Worm (Caenorhabditis elegans) whole organism, young adult: ENCODE results near the gene F20D12.12.

Source experiments
- B0019.2 ChIP-seq: fragments of 200-800 bp; sonication (Bioruptor generic); conservative IDR thresholded peaks from 2 replicates; pipeline ENCODE4 v1.3.6; 2022; ENCODE audit warnings: missing genetic modification reagents, missing genetic modification characterization, missing compliant biosample characterization
- B0261.1 ChIP-seq: sonication (generic microtip); optimal IDR thresholded peaks from 2 replicates; lab custom pipeline; 2016; ENCODE audit warnings: mild to moderate bottlenecking, missing genetic modification characterization, moderate library complexity, missing compliant biosample characterization
- D2030.7 ChIP-seq: fragments of 200-800 bp; sonication (Bioruptor generic); IDR thresholded peaks from 2 replicates; pipeline ENCODE4 v1.3.6; 2022; ENCODE audit warnings: missing genetic modification reagents, missing genetic modification characterization, missing compliant biosample characterization
- F10E7.11 ChIP-seq: sonication (generic microtip); optimal IDR thresholded peaks from 2 replicates; lab custom pipeline; 2017; ENCODE audit warnings: mild to moderate bottlenecking, missing genetic modification characterization, moderate library complexity, missing compliant biosample characterization
- Y79H2A.3 ChIP-seq: fragments of 200-800 bp; sonication (Bioruptor generic); conservative IDR thresholded peaks from 2 replicates; pipeline ENCODE4 v1.3.6; 2022; ENCODE audit warnings: missing genetic modification reagents, missing genetic modification characterization, missing compliant biosample characterization
- atf-7 ChIP-seq: sonication (generic microtip); optimal IDR thresholded peaks from 2 replicates; lab custom pipeline; 2017; ENCODE audit warnings: mild to moderate bottlenecking, missing genetic modification characterization, missing compliant biosample characterization
- attf-3 ChIP-seq: fragments of 200-800 bp; sonication (Bioruptor generic); conservative IDR thresholded peaks from 2 replicates; pipeline ENCODE4 v1.3.6; 2022; ENCODE audit warnings: missing genetic modification reagents, missing genetic modification characterization, missing compliant biosample characterization
- bed-1 ChIP-seq: fragments of 200-800 bp; sonication (Bioruptor generic); IDR thresholded peaks from 2 replicates; pipeline ENCODE4 v1.3.6; 2022; ENCODE audit warnings: missing genetic modification reagents, missing genetic modification characterization, missing compliant biosample characterization
- bed-2 ChIP-seq: fragments of 200-800 bp; sonication (Bioruptor generic); IDR thresholded peaks from 2 replicates; pipeline ENCODE4 v1.3.6; 2022; ENCODE audit warnings: missing genetic modification reagents, missing genetic modification characterization, missing compliant biosample characterization
- cebp-1 ChIP-seq, 2 experiments: fragments of 200-800 bp in 1 of 2; sonication (Bioruptor generic) in 1 of 2; sonication (generic microtip) in 1 of 2; IDR thresholded peaks in 1 of 2; optimal IDR thresholded peaks in 1 of 2; 2 replicates each; pipeline versions ENCODE4 v1.3.6 to Lab custom; 2017 to 2022; ENCODE audit warnings: missing compliant biosample characterization in 2 of 2, missing genetic modification characterization in 2 of 2, mild to moderate bottlenecking in 1 of 2, missing genetic modification reagents in 1 of 2, moderate library complexity in 1 of 2
- ceh-58 ChIP-seq: fragments of 200-800 bp; sonication (Bioruptor generic); IDR thresholded peaks from 2 replicates; pipeline ENCODE4 v1.3.6; 2022; ENCODE audit warnings: missing genetic modification characterization, missing compliant biosample characterization
- ceh-91 ChIP-seq: fragments of 200-800 bp; sonication (Bioruptor generic); IDR thresholded peaks from 2 replicates; pipeline ENCODE4 v1.3.6; 2022; ENCODE audit warnings: missing genetic modification reagents, missing genetic modification characterization, missing compliant biosample characterization
- dox-1 ChIP-seq: fragments of 200-800 bp; sonication (Bioruptor generic); IDR thresholded peaks from 2 replicates; pipeline ENCODE4 v1.3.6; 2022; ENCODE audit warnings: missing genetic modification reagents, missing genetic modification characterization, missing compliant biosample characterization
- efl-1 ChIP-seq: fragments of 150-350 bp; optimal IDR thresholded peaks from 2 replicates; lab custom pipeline; 2014; ENCODE audit warnings: missing biosample characterization, missing genetic modification reagents, missing genetic modification characterization
- egrh-3 ChIP-seq: fragments of 200-800 bp; sonication (Bioruptor generic); IDR thresholded peaks from 2 replicates; pipeline ENCODE4 v1.3.6; 2022; ENCODE audit warnings: missing genetic modification reagents, missing genetic modification characterization, missing compliant biosample characterization
- ekl-4 ChIP-seq: fragments of 200-800 bp; sonication (Bioruptor generic); IDR thresholded peaks from 2 replicates; pipeline ENCODE4 v1.3.6; 2022; ENCODE audit warnings: missing genetic modification reagents, missing genetic modification characterization, missing compliant biosample characterization
- ets-4 ChIP-seq: fragments of 200-800 bp; sonication (Bioruptor generic); optimal IDR thresholded peaks from 2 replicates; lab custom pipeline; 2018; ENCODE audit warnings: mild to moderate bottlenecking, missing genetic modification characterization, missing compliant biosample characterization
- him-1 ChIP-seq: sonication (generic microtip); optimal IDR thresholded peaks from 2 replicates; lab custom pipeline; 2016; ENCODE audit warnings: missing genotype, missing genetic modification reagents, missing genetic modification characterization, missing compliant biosample characterization
- hlh-26 ChIP-seq: fragments of 200-800 bp; sonication (Bioruptor generic); conservative IDR thresholded peaks from 2 replicates; pipeline ENCODE4 v1.3.6; 2022; ENCODE audit warnings: missing genetic modification reagents, missing genetic modification characterization, missing compliant biosample characterization
- lin-40 ChIP-seq: sonication (generic microtip); optimal IDR thresholded peaks from 2 replicates; lab custom pipeline; 2016; ENCODE audit warnings: missing genetic modification characterization, mild to moderate bottlenecking, missing compliant biosample characterization, missing genotype, missing genetic modification reagents
- lin-54 ChIP-seq: fragments of 200-800 bp; sonication (Bioruptor generic); optimal IDR thresholded peaks from 2 replicates; lab custom pipeline; 2018; ENCODE audit warnings: mild to moderate bottlenecking, missing genetic modification characterization, missing compliant biosample characterization
- lir-1 ChIP-seq: fragments of 200-800 bp; sonication (Bioruptor generic); conservative IDR thresholded peaks from 2 replicates; pipeline ENCODE4 v1.3.6; 2022; ENCODE audit warnings: missing genetic modification reagents, missing genetic modification characterization, missing compliant biosample characterization
- lsl-1 ChIP-seq: fragments of 200-800 bp; sonication (Bioruptor generic); optimal IDR thresholded peaks from 2 replicates; lab custom pipeline; 2018; ENCODE audit warnings: mild to moderate bottlenecking, missing genetic modification characterization, moderate library complexity, missing compliant biosample characterization
- madf-6 ChIP-seq: fragments of 200-800 bp; sonication (Bioruptor generic); IDR thresholded peaks from 2 replicates; pipeline ENCODE4 v1.3.6; 2022; ENCODE audit warnings: missing genetic modification reagents, missing genetic modification characterization, missing compliant biosample characterization
- madf-8 ChIP-seq: fragments of 200-800 bp; sonication (Bioruptor generic); conservative IDR thresholded peaks from 2 replicates; pipeline ENCODE4 v1.3.6; 2022; ENCODE audit warnings: missing genetic modification reagents, missing genetic modification characterization, missing compliant biosample characterization
- mcd-1 ChIP-seq: fragments of 200-800 bp; sonication (Bioruptor generic); IDR thresholded peaks from 2 replicates; pipeline ENCODE4 v1.3.6; 2022; ENCODE audit warnings: missing genetic modification reagents, missing genetic modification characterization, missing compliant biosample characterization
- mxl-1 ChIP-seq: sonication (generic microtip); optimal IDR thresholded peaks from 2 replicates; lab custom pipeline; 2016; ENCODE audit warnings: missing genetic modification characterization, missing compliant biosample characterization
- nfyb-1 ChIP-seq: fragments of 200-800 bp; sonication (Bioruptor generic); IDR thresholded peaks from 2 replicates; pipeline ENCODE4 v1.3.6; 2022; ENCODE audit warnings: missing genetic modification reagents, missing genetic modification characterization, missing compliant biosample characterization
- nhr-80 ChIP-seq: sonication (generic microtip); optimal IDR thresholded peaks from 2 replicates; lab custom pipeline; 2016; ENCODE audit warnings: missing genetic modification characterization, missing compliant biosample characterization
- tbp1 ChIP-seq: fragments of 200-800 bp; sonication (Bioruptor generic); optimal IDR thresholded peaks from 2 replicates; lab custom pipeline; 2018; ENCODE audit warnings: mild to moderate bottlenecking, missing genetic modification characterization, missing compliant biosample characterization
- tlf-1 ChIP-seq: fragments of 200-800 bp; sonication (Bioruptor generic); optimal IDR thresholded peaks from 2 replicates; lab custom pipeline; 2018; ENCODE audit warnings: mild to moderate bottlenecking, missing genetic modification characterization, missing compliant biosample characterization
- xnd-1 ChIP-seq: sonication (generic microtip); optimal IDR thresholded peaks from 2 replicates; lab custom pipeline; 2016; ENCODE audit warnings: missing genotype, missing genetic modification reagents, missing genetic modification characterization, missing compliant biosample characterization
- ztf-26 ChIP-seq: sonication (generic microtip); optimal IDR thresholded peaks from 2 replicates; lab custom pipeline; 2017; ENCODE audit warnings: missing genetic modification characterization, missing compliant biosample characterization
- ztf-28 ChIP-seq: fragments of 200-800 bp; sonication (Bioruptor generic); IDR thresholded peaks from 2 replicates; pipeline ENCODE4 v1.3.6; 2022; ENCODE audit warnings: missing genetic modification reagents, missing genetic modification characterization, missing compliant biosample characterization
- ztf-6 ChIP-seq: fragments of 200-800 bp; sonication (Bioruptor generic); IDR thresholded peaks from 2 replicates; pipeline ENCODE4 v1.3.6; 2022; ENCODE audit warnings: missing genetic modification reagents, missing genetic modification characterization, missing compliant biosample characterization

Gene F20D12.12

DNA sequence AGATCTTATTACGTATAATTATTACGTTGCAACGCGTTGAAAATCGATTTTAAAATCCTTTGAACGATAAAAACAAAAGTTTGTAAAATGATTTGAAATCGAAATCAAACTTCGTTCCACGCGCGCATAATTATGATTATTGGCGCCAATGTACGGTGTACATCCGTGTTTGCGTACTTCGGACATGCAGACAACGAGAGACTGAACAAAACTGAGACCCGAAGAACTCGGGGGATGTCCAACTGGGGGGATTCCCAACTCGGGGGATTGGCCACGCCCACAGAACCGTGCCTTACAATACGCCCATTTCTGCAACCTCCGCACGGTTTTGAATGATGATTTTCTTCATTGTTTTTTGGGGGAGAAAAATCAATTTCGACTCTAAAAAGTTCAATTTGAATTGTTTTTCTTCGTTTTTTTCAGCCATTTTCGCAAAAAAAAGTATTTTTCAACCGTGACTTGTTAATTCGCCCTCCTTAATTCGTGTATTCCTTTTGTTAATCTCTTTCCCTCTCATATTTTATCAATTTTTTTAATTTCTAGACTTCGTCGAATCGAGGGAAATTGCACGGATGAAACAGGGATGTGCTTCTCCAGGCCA lies at the start of gene F20D12.12 (continued):
- TF ChIP-seq ceh-91 (GFP tag; lab: Robert Waterston, UW) (peak; percentile 97), cebp-1 (GFP tag; IDR thresholded peaks at IDR 0.05; lab: Robert Waterston, UW) (peak; percentile 71), cebp-1 (tag; optimal IDR thresholded peaks at IDR 0.05; lab: Kevin White, UChicago) (peak; percentile 75), efl-1 (GFP tag; lab: Kevin White, UChicago) (peak; percentile 92), nfyb-1 (peak; percentile 96), lin-40 (tag; lab: Kevin White, UChicago) (peak; percentile 71), attf-3 (GFP tag; lab: Robert Waterston, UW) (peak; percentile 88), tlf-1 (GFP tag; lab: Kevin White, UChicago) (peak; percentile 69), xnd-1 (peak; percentile 69), tbp1 (peak; percentile 59), lsl-1 (GFP tag; lab: Kevin White, UChicago) (peak; percentile 87), lin-54 (GFP tag; lab: Kevin White, UChicago) (peak; percentile 78), B0019.2 (GFP tag; lab: Robert Waterston, UW) (peak; percentile 96), ekl-4 (GFP tag; lab: Robert Waterston, UW) (peak; percentile 90), madf-8 (GFP tag; lab: Robert Waterston, UW) (peak; percentile 91), Y79H2A.3 (peak; percentile 90), bed-2 (GFP tag; lab: Robert Waterston, UW) (peak; percentile 91), him-1 (tag; lab: Kevin White, UChicago) (peak; percentile 23), dox-1 (GFP tag; lab: Robert Waterston, UW) (peak; percentile 97), egrh-3 (GFP tag; lab: Robert Waterston, UW) (peak; percentile 83), mcd-1 (GFP tag; lab: Robert Waterston, UW) (peak; percentile 88)

DNA sequence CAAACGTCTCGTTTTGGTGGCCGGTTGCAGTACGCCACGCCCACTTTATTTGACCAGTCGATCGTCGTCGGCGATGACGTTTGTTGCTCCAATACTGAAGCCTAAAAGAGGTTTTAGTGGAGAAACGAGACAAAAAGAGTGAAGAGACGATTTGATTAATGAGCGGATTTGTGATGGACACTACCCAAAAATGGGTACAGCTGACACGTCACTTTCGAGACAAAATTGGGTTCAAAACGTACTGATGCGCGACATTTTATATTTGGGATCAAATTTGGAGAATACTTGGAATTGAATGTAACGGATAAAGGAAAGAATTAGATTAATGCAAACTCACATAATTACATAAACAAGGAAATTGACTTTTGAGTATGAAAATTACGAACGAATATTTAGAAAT lies 49.8 kb upstream of the F20D12.12 start, which contains the start of gene ilys-4:
Gene ilys-4 (minus strand): TSS at position 101 of the 400 bp plus-strand sequence.
- no peak for TF ChIP-seq D2030.7 (GFP tag; lab: Robert Waterston, UW)
- no peak for TF ChIP-seq ztf-6
- TF ChIP-seq lir-1 = no peak
- no peak for TF ChIP-seq ztf-26
- TF ChIP-seq madf-6 (GFP tag; lab: Robert Waterston, UW) = no peak
- peak; percentile 14 for TF ChIP-seq atf-7 (tag; lab: Kevin White, UChicago)
- no peak for TF ChIP-seq bed-1 (GFP tag; lab: Robert Waterston, UW)

DNA sequence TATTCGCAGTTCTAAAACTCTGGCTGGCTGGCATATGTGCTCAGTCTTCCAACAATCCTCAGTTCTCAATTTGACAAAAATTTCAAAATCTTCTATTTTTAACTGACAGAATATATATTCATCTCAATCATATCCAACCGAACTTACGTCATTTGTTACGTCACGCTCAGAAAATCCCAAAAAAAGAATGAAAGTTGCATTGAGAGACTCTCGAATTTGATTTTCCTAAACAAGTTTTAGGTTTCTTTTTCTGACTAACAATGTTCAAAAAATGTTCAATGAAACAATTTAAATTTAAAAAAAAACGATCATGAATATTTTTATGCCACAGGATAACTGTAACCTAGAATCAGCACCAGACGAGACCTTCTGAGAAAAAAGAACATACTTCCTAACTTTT lies 49.3 kb upstream of the F20D12.12 start:
- TF ChIP-seq hlh-26 (GFP tag; lab: Robert Waterston, UW) (no peak), ztf-28 (GFP tag; lab: Robert Waterston, UW) (no peak), Y79H2A.3 (no peak), mcd-1 (GFP tag; lab: Robert Waterston, UW) (no peak), ceh-58 (GFP tag; lab: Robert Waterston, UW) (no peak), ets-4 (GFP tag; lab: Kevin White, UChicago) (no peak), D2030.7 (GFP tag; lab: Robert Waterston, UW) (no peak), ceh-91 (GFP tag; lab: Robert Waterston, UW) (no peak), F10E7.11 (no peak), ekl-4 (GFP tag; lab: Robert Waterston, UW) (no peak), mxl-1 (no peak)

DNA sequence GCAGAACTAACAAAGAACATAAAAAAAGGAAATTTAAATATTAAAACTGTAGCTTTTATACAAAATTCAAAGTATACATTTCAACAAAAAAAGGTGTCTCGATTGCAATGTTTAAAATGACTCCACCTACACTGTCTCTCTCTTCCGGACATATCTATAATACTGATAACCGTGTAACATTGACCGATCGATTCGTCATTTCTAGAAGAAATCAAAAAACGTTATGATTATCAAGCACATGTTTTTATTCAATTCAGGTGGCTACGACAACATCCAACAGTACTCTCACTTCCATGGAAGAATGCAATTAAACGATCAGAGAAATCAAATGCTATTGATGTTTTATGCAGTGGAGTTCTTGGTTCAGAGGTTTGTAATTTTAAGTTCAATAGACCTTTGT lies 48.8 kb upstream of the F20D12.12 start:
- TF ChIP-seq nhr-80 (peak; percentile 70), B0261.1 (tag; lab: Kevin White, UChicago) (no peak)
